Worm (Caenorhabditis elegans): ENCODE results near the gene F54H12.7.

DNA sequence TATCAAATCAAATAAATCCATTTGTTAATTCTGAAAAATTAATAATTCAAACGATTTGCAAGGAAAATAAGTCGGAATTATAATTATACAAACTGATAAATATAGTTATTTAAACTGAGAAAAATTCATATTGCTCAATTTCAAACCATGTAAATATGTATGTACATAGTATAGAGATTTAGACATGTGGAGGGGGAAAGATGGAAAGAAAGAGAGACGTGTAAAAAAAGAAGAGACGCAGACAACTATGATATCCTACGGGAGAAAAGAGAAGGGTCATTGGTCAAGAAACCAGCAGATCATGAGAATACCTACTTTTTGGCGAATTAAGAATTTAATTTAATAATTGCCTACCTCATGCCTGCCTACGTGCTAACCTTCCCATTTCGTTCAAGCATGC is 11.1 kb upstream of the F54H12.7 start, which contains the start of gene C29E4.11:
- no peak for TF ChIP-seq ham-2 (GFP tag; optimal IDR thresholded peaks at IDR 0.05)
- TF ChIP-seq lsy-2 (tag; optimal IDR thresholded peaks at IDR 0.05): no peak
- TF ChIP-seq nhr-28 (tag; optimal IDR thresholded peaks at IDR 0.05): no peak
- no peak for TF ChIP-seq ztf-11 (tag; optimal IDR thresholded peaks at IDR 0.05)
- no peak for TF ChIP-seq nhr-76 (tag; optimal IDR thresholded peaks at IDR 0.05)
- TF ChIP-seq elt-3 (tag; optimal IDR thresholded peaks at IDR 0.05): no peak
- TF ChIP-seq nhr-12 (tag; optimal IDR thresholded peaks at IDR 0.05): no peak
- TF ChIP-seq nhr-237 (tag; optimal IDR thresholded peaks at IDR 0.05): no peak

Data from whole organism, mixed stage, embryonic.